Worm (Caenorhabditis elegans) whole organism, late embryonic: ENCODE results near the gene srh-142.

Source experiments
- C38D4.7 ChIP-seq: fragments of 200-800 bp; sonication (Bioruptor generic); optimal IDR thresholded peaks from 2 replicates; lab custom pipeline; 2018; ENCODE audit warnings: mild to moderate bottlenecking, missing genetic modification characterization, moderate library complexity, missing compliant biosample characterization
- ama-1 ChIP-seq: fragments of 150-350 bp; optimal IDR thresholded peaks from 2 replicates; lab custom pipeline; 2014
- elt-2 ChIP-seq: sonication (generic microtip); optimal IDR thresholded peaks from 2 replicates; lab custom pipeline; 2016; ENCODE audit warnings: missing genetic modification reagents, missing genetic modification characterization, missing compliant biosample characterization
- elt-4 ChIP-seq: sonication (generic microtip); optimal IDR thresholded peaks from 2 replicates; lab custom pipeline; 2016; ENCODE audit warnings: missing genetic modification characterization, missing compliant biosample characterization
- eyg-1 ChIP-seq: sonication (generic microtip); optimal IDR thresholded peaks from 2 replicates; lab custom pipeline; 2016; ENCODE audit warnings: missing genotype, missing genetic modification characterization, missing compliant biosample characterization
- fkh-6 ChIP-seq: sonication (generic microtip); optimal IDR thresholded peaks from 2 replicates; lab custom pipeline; 2016; ENCODE audit warnings: missing genetic modification characterization, missing compliant biosample characterization
- hlh-6 ChIP-seq: sonication (generic microtip); optimal IDR thresholded peaks from 2 replicates; lab custom pipeline; 2016; ENCODE audit warnings: missing genotype, missing genetic modification characterization, missing compliant biosample characterization
- pha-4 ChIP-seq: fragments of 150-350 bp; optimal IDR thresholded peaks from 2 replicates; lab custom pipeline; 2018; ENCODE audit warnings: missing biosample characterization, missing genetic modification reagents, missing genetic modification characterization
- sox-4 ChIP-seq: sonication (generic microtip); optimal IDR thresholded peaks from 2 replicates; lab custom pipeline; 2017; ENCODE audit warnings: mild to moderate bottlenecking, missing genetic modification characterization, inconsistent platforms, missing compliant biosample characterization

- no peak for TF ChIP-seq ama-1 (lab: Kevin White, UChicago)
- TF ChIP-seq C38D4.7 (GFP tag; lab: Kevin White, UChicago) = no peak
- TF ChIP-seq sox-4 (tag; lab: Kevin White, UChicago) = no peak
- no peak for TF ChIP-seq eyg-1
- no peak for TF ChIP-seq elt-2 (tag; lab: Kevin White, UChicago)
- no peak for TF ChIP-seq fkh-6 (tag; lab: Kevin White, UChicago)
- TF ChIP-seq elt-4 (tag; lab: Kevin White, UChicago) = no peak
- no peak for TF ChIP-seq pha-4 (tag; lab: Kevin White, UChicago)
- no peak for TF ChIP-seq hlh-6 (tag; lab: Kevin White, UChicago)
Measured at ce11 chrV:16487474-16487873, 26.7 kb upstream of the srh-142 start, which contains the start of gene Y32B12A.5.
